Worm (Caenorhabditis elegans) whole organism, early embryonic: ENCODE measurements around the gene ZK593.2.

Experiments used
- B0310.2 ChIP-seq: sonication (generic microtip); optimal IDR thresholded peaks from 2 replicates; lab custom pipeline; 2016; ENCODE audit warnings: mild to moderate bottlenecking, missing genetic modification characterization, missing compliant biosample characterization
- F13C5.2 ChIP-seq: sonication (generic microtip); optimal IDR thresholded peaks from 2 replicates; lab custom pipeline; 2017; ENCODE audit warnings: mild to moderate bottlenecking, missing genetic modification characterization, inconsistent platforms, missing compliant biosample characterization
- ama-1 ChIP-seq: fragments of 150-350 bp; optimal IDR thresholded peaks from 2 replicates; lab custom pipeline; 2014
- ets-7 ChIP-seq: sonication (generic microtip); optimal IDR thresholded peaks from 2 replicates; lab custom pipeline; 2016; ENCODE audit warnings: missing genotype, missing genetic modification characterization, missing compliant biosample characterization
- hmbx-1 ChIP-seq: sonication (generic microtip); optimal IDR thresholded peaks from 2 replicates; lab custom pipeline; 2016; ENCODE audit warnings: mild to moderate bottlenecking, missing genetic modification characterization, missing compliant biosample characterization
- hmg-4 ChIP-seq: fragments of 200-800 bp; sonication (Bioruptor generic); optimal IDR thresholded peaks from 2 replicates; lab custom pipeline; 2018; ENCODE audit warnings: mild to moderate bottlenecking, missing genetic modification characterization, missing compliant biosample characterization
- tbx-11 ChIP-seq: fragments of 200-800 bp; sonication (Bioruptor generic); IDR thresholded peaks from 2 replicates; pipeline ENCODE4 v1.3.6; 2022; ENCODE audit warnings: missing genetic modification characterization, missing compliant biosample characterization

ce11 chrIV:10880264-10880663 lies 32.9 kb upstream of the ZK593.2 start, which contains the start of gene fipr-15:
- TF ChIP-seq ets-7 (tag; lab: Kevin White, UChicago) (no peak), B0310.2 (no peak), F13C5.2 (tag; lab: Kevin White, UChicago) (no peak), ama-1 (lab: Kevin White, UChicago) (no peak), hmbx-1 (no peak), hmg-4 (GFP tag; lab: Kevin White, UChicago) (no peak), tbx-11 (no peak)
